Worm (Caenorhabditis elegans): ENCODE measurements around the gene hil-1.

The hil-1 gene

ce11 chrV:14996236-14996635 is 46.7 kb downstream of the hil-1 start, which contains the start of gene irld-14:
Gene irld-14, plus strand, starts transcription at chrV:14996536.
- TF ChIP-seq ceh-9 (tag; optimal IDR thresholded peaks at IDR 0.05) (no peak), snpc-4 (tag; optimal IDR thresholded peaks at IDR 0.05) (no peak), nhr-77 (tag; optimal IDR thresholded peaks at IDR 0.05) (no peak), elt-2 (tag; optimal IDR thresholded peaks at IDR 0.05) (no peak), jun-1 (tag; optimal IDR thresholded peaks at IDR 0.05) (no peak), nfya-1 (tag; optimal IDR thresholded peaks at IDR 0.05; ENCODE audit: insufficient read depth) (no peak), ama-1 (optimal IDR thresholded peaks at IDR 0.05) (no peak), hmg-11 (tag; optimal IDR thresholded peaks at IDR 0.05) (no peak), nhr-67 (tag; optimal IDR thresholded peaks at IDR 0.05) (no peak), unc-39 (tag; optimal IDR thresholded peaks at IDR 0.05) (no peak), mdl-1 (tag; optimal IDR thresholded peaks at IDR 0.05) (no peak), elt-1 (tag; optimal IDR thresholded peaks at IDR 0.05) (no peak), nhr-76 (tag; optimal IDR thresholded peaks at IDR 0.05) (no peak)

ce11 chrV:14999485-15000023 is 50.0 kb downstream of the hil-1 start, which contains the start of gene T01C3.11:
Gene T01C3.11, plus strand, starts transcription at chrV:14999535.
- TF ChIP-seq ceh-16 (tag; optimal IDR thresholded peaks at IDR 0.05) (no peak), nfya-1 (tag; optimal IDR thresholded peaks at IDR 0.05; ENCODE audit: insufficient read depth) (no peak), nhr-43 (tag; optimal IDR thresholded peaks at IDR 0.05; ENCODE audit: poor library complexity, severe bottlenecking) (no peak), egl-5 (tag; optimal IDR thresholded peaks at IDR 0.05) (no peak), elt-3 (tag; optimal IDR thresholded peaks at IDR 0.05) (no peak), fkh-2 (tag; optimal IDR thresholded peaks at IDR 0.05) (no peak), elt-1 (tag; optimal IDR thresholded peaks at IDR 0.05) (no peak), ZK546.5 (tag; optimal IDR thresholded peaks at IDR 0.05) (no peak)

ce11 chrV:15000055-15000704 is 50.6 kb downstream of the hil-1 start, which contains the start of gene rps-16:
Gene rps-16, minus strand, starts transcription at chrV:15000541.
- no peak for TF ChIP-seq zag-1 (tag; optimal IDR thresholded peaks at IDR 0.05)
- TF ChIP-seq daf-12 (tag; optimal IDR thresholded peaks at IDR 0.05), result no peak
- TF ChIP-seq fos-1 (tag; optimal IDR thresholded peaks at IDR 0.05), result no peak
- no peak for TF ChIP-seq nfya-1 (tag; optimal IDR thresholded peaks at IDR 0.05; ENCODE audit: insufficient read depth)
- no peak for TF ChIP-seq elt-2 (tag; optimal IDR thresholded peaks at IDR 0.05)
- TF ChIP-seq lin-15B (tag; optimal IDR thresholded peaks at IDR 0.05), result no peak
- no peak for TF ChIP-seq ztf-4 (tag; optimal IDR thresholded peaks at IDR 0.05)
- no peak for TF ChIP-seq eor-1 (tag; optimal IDR thresholded peaks at IDR 0.05)
- TF ChIP-seq nhr-67 (tag; optimal IDR thresholded peaks at IDR 0.05), result no peak
- no peak for TF ChIP-seq R02D3.7 (tag; optimal IDR thresholded peaks at IDR 0.05)
- no peak for TF ChIP-seq ama-1 (optimal IDR thresholded peaks at IDR 0.05)
- no peak for TF ChIP-seq mml-1 (tag; optimal IDR thresholded peaks at IDR 0.05)
- no peak for TF ChIP-seq ceh-9 (tag; optimal IDR thresholded peaks at IDR 0.05)

- no peak for TF ChIP-seq nhr-43 (tag; optimal IDR thresholded peaks at IDR 0.05; ENCODE audit: poor library complexity, severe bottlenecking)
Observed at ce11 chrV:15001536-15001935, 52.0 kb downstream of the hil-1 start.

- no peak for TF ChIP-seq eor-1 (tag; optimal IDR thresholded peaks at IDR 0.05)
- peak; percentile 94 for TF ChIP-seq nhr-25 (tag; optimal IDR thresholded peaks at IDR 0.05)
- TF ChIP-seq nhr-237 (tag; optimal IDR thresholded peaks at IDR 0.05), result no peak
- TF ChIP-seq mml-1 (tag; optimal IDR thresholded peaks at IDR 0.05), result no peak
- TF ChIP-seq ztf-4 (tag; optimal IDR thresholded peaks at IDR 0.05), result peak; percentile 26
- TF ChIP-seq snpc-4 (tag; optimal IDR thresholded peaks at IDR 0.05), result peak; percentile 80
- TF ChIP-seq tbx-2 (tag; optimal IDR thresholded peaks at IDR 0.05), result peak; percentile 48
- TF ChIP-seq ceh-82 (tag; optimal IDR thresholded peaks at IDR 0.05), result peak; percentile 53
- TF ChIP-seq fos-1 (tag; optimal IDR thresholded peaks at IDR 0.05), result no peak
- no peak for TF ChIP-seq nhr-76 (tag; optimal IDR thresholded peaks at IDR 0.05)
- TF ChIP-seq nhr-28 (tag; optimal IDR thresholded peaks at IDR 0.05), result no peak
- TF ChIP-seq lin-39 (tag; optimal IDR thresholded peaks at IDR 0.05), result peak; percentile 84
- peak; percentile 39 for TF ChIP-seq zag-1 (tag; optimal IDR thresholded peaks at IDR 0.05)
- peak; percentile 91 for TF ChIP-seq lsy-12 (tag; optimal IDR thresholded peaks at IDR 0.05)
- peak; percentile 91 for TF ChIP-seq nhr-43 (tag; optimal IDR thresholded peaks at IDR 0.05; ENCODE audit: poor library complexity, severe bottlenecking)
- TF ChIP-seq skn-1 (tag; optimal IDR thresholded peaks at IDR 0.05), result peak; percentile 71
- no peak for TF ChIP-seq aly-2 (tag; optimal IDR thresholded peaks at IDR 0.05)
- no peak for TF ChIP-seq unc-39 (tag; optimal IDR thresholded peaks at IDR 0.05)
- TF ChIP-seq hmg-11 (tag; optimal IDR thresholded peaks at IDR 0.05), result peak; percentile 81
- no peak for TF ChIP-seq ZK546.5 (tag; optimal IDR thresholded peaks at IDR 0.05)
- TF ChIP-seq daf-12 (tag; optimal IDR thresholded peaks at IDR 0.05), result no peak
- TF ChIP-seq nhr-67 (tag; optimal IDR thresholded peaks at IDR 0.05), result no peak
- peak; percentile 95 for TF ChIP-seq pha-4 (tag; optimal IDR thresholded peaks at IDR 0.05)
- TF ChIP-seq egl-27 (tag; optimal IDR thresholded peaks at IDR 0.05), result peak; percentile 10
- no peak for TF ChIP-seq ztf-11 (tag; optimal IDR thresholded peaks at IDR 0.05)
- no peak for TF ChIP-seq ceh-16 (tag; optimal IDR thresholded peaks at IDR 0.05)
- peak; percentile 88 for TF ChIP-seq R02D3.7 (tag; optimal IDR thresholded peaks at IDR 0.05)
- TF ChIP-seq mdl-1 (tag; optimal IDR thresholded peaks at IDR 0.05), result no peak
- peak; percentile 72 for TF ChIP-seq elt-2 (tag; optimal IDR thresholded peaks at IDR 0.05)
- TF ChIP-seq elt-3 (tag; optimal IDR thresholded peaks at IDR 0.05), result peak in 1 of 3 experiments; percentile 72
- TF ChIP-seq fkh-10 (GFP tag; optimal IDR thresholded peaks at IDR 0.05), result peak; percentile 80
- no peak for TF ChIP-seq fkh-2 (tag; optimal IDR thresholded peaks at IDR 0.05)
Observed at ce11 chrV:15002184-15002690, 52.7 kb downstream of the hil-1 start, which contains the start of the genes fib-1 and mut-15. Gene fib-1, minus strand, starts transcription at chrV:15002223. Gene mut-15, plus strand, starts transcription at chrV:15002543.

Data from whole organism, L3 larva.